Fruit fly (Drosophila melanogaster) whole organism, larva: ENCODE data around the gene RhoGAPp190.
A peak's percentile ranks its signal among the peaks of the same experiment; 100 is the strongest.

Experiments
- noc ChIP-seq: fragments of 200-800 bp; sonication (Bioruptor generic); optimal IDR thresholded peaks from 3 replicates; lab custom pipeline; 2019; ENCODE audit warnings: missing biosample characterization, mild to moderate bottlenecking, missing genetic modification characterization, moderate library complexity

Gene RhoGAPp190

dm6 chrX:17625833-17626232 lies 26.5 kb downstream of the RhoGAPp190 start:
- peak; percentile 31 for TF ChIP-seq noc (tag; lab: Kevin White, UChicago)

- TF ChIP-seq noc (tag; lab: Kevin White, UChicago) = peak; percentile 97
Observed at dm6 chrX:17624983-17625401, 27.4 kb downstream of the RhoGAPp190 start.

dm6 chrX:17624223-17624982 lies 28.0 kb downstream of the RhoGAPp190 start:
- no peak for TF ChIP-seq noc (tag; lab: Kevin White, UChicago)

dm6 chrX:17622187-17622586 lies 30.2 kb downstream of the RhoGAPp190 start:
- no peak for TF ChIP-seq noc (tag; lab: Kevin White, UChicago)

dm6 chrX:17611455-17611854 lies 40.9 kb downstream of the RhoGAPp190 start:
- no peak for TF ChIP-seq noc (tag; lab: Kevin White, UChicago)

- TF ChIP-seq noc (tag; lab: Kevin White, UChicago) = no peak
Observed at dm6 chrX:17602466-17602865, 49.9 kb downstream of the RhoGAPp190 start.

dm6 chrX:17599330-17599729 lies 53.0 kb downstream of the RhoGAPp190 start, which contains the start of gene X11L:
X11L (plus strand) TSS chrX:17599608.
- no peak for TF ChIP-seq noc (tag; lab: Kevin White, UChicago)

- no peak for TF ChIP-seq noc (tag; lab: Kevin White, UChicago)
Observed at dm6 chrX:17597622-17598021, 54.7 kb downstream of the RhoGAPp190 start.

dm6 chrX:17595822-17596221 lies 56.5 kb downstream of the RhoGAPp190 start:
- TF ChIP-seq noc (tag; lab: Kevin White, UChicago) = peak; percentile 88

- TF ChIP-seq noc (tag; lab: Kevin White, UChicago) = no peak
Observed at dm6 chrX:17594745-17595144, 57.6 kb downstream of the RhoGAPp190 start.
